Worm (Caenorhabditis elegans): Measurements from ENCODE around the gene F58F12.2.

ce11 chrII:6398406-6398805 is 10.6 kb upstream of the F58F12.2 start, which contains the start of gene zig-10:
- TF ChIP-seq him-1 (tag; optimal IDR thresholded peaks at IDR 0.05), result no peak
- TF ChIP-seq dao-5 (tag; optimal IDR thresholded peaks at IDR 0.05), result no peak
